Fruit fly (Drosophila melanogaster): ENCODE results near the gene Syx7.

Gene Syx7

dm6 chr3L:21496865-21497634, 51.4 kb downstream of the Syx7 start, which contains the start of gene Hr78:
Hr78 (minus strand) TSS chr3L:21497494.
- peak; percentile 78 for TF ChIP-seq HLH106 (tag; optimal IDR thresholded peaks at IDR 0.05)
- TF ChIP-seq brk (GFP tag; optimal IDR thresholded peaks at IDR 0.05): peak; percentile 46
- TF ChIP-seq Sp1 (GFP tag; optimal IDR thresholded peaks at IDR 0.05): peak; percentile 74
- peak; percentile 15 for TF ChIP-seq CG32264 (GFP tag; optimal IDR thresholded peaks at IDR 0.05)
- peak; percentile 40 for TF ChIP-seq h (GFP tag; optimal IDR thresholded peaks at IDR 0.05)
- TF ChIP-seq br (GFP tag; optimal IDR thresholded peaks at IDR 0.05): peak; percentile 34
- TF ChIP-seq Hr78 (GFP tag; optimal IDR thresholded peaks at IDR 0.05): no peak
- TF ChIP-seq CG9705 (GFP tag; optimal IDR thresholded peaks at IDR 0.05): no peak
- TF ChIP-seq sv (GFP tag; optimal IDR thresholded peaks at IDR 0.05): no peak
- peak; percentile 6 for TF ChIP-seq dsf (GFP tag; optimal IDR thresholded peaks at IDR 0.05; ENCODE audit: borderline replicate concordance)
- peak; percentile 5 for TF ChIP-seq Rel (GFP tag; optimal IDR thresholded peaks at IDR 0.05)
- peak; percentile 14 for TF ChIP-seq Rel (tag; optimal IDR thresholded peaks at IDR 0.05)
- peak; percentile 47 for TF ChIP-seq ey (GFP tag; optimal IDR thresholded peaks at IDR 0.05)
- TF ChIP-seq dmrt93B (GFP tag; optimal IDR thresholded peaks at IDR 0.05): peak; percentile 63
- no peak for TF ChIP-seq dl (GFP tag; optimal IDR thresholded peaks at IDR 0.05; ENCODE audit: insufficient read depth in 1 of 2, partially characterized antibody in 2 of 2)
- TF ChIP-seq usp (GFP tag; optimal IDR thresholded peaks at IDR 0.05): no peak
- peak; percentile 3 for TF ChIP-seq Hnf4 (GFP tag; optimal IDR thresholded peaks at IDR 0.05)
- peak; percentile 84 for TF ChIP-seq Hr83 (GFP tag; optimal IDR thresholded peaks at IDR 0.05; ENCODE audit: poor library complexity, severe bottlenecking)
- TF ChIP-seq N (GFP tag; optimal IDR thresholded peaks at IDR 0.05): no peak
- no peak for TF ChIP-seq Vsx2 (GFP tag; optimal IDR thresholded peaks at IDR 0.05; ENCODE audit: partially characterized antibody)
- TF ChIP-seq sage (GFP tag; optimal IDR thresholded peaks at IDR 0.05): peak; percentile 79
- TF ChIP-seq psq (GFP tag; optimal IDR thresholded peaks at IDR 0.05): peak; percentile 77
- TF ChIP-seq lola (GFP tag; optimal IDR thresholded peaks at IDR 0.05): no peak
- TF ChIP-seq woc (GFP tag; optimal IDR thresholded peaks at IDR 0.05): peak; percentile 42
- TF ChIP-seq Dfd (GFP tag; optimal IDR thresholded peaks at IDR 0.05): no peak
- peak; percentile 64 for TF ChIP-seq fru (GFP tag; optimal IDR thresholded peaks at IDR 0.05)
- TF ChIP-seq rgr (GFP tag; optimal IDR thresholded peaks at IDR 0.05): peak; percentile 74
- no peak for TF ChIP-seq CrebA (GFP tag; optimal IDR thresholded peaks at IDR 0.05; ENCODE audit: borderline replicate concordance)
- no peak for TF ChIP-seq GATAd (GFP tag; optimal IDR thresholded peaks at IDR 0.05)
- no peak for TF ChIP-seq Myc (optimal IDR thresholded peaks at IDR 0.05)
- TF ChIP-seq Dif (GFP tag; optimal IDR thresholded peaks at IDR 0.05; ENCODE audit: partially characterized antibody): peak; percentile 4
- peak; percentile 19 for TF ChIP-seq Jra (GFP tag; optimal IDR thresholded peaks at IDR 0.05)
- TF ChIP-seq pan (optimal IDR thresholded peaks at IDR 0.05): no peak
- TF ChIP-seq Mio (GFP tag; optimal IDR thresholded peaks at IDR 0.05): no peak
- TF ChIP-seq foxo (GFP tag; optimal IDR thresholded peaks at IDR 0.05): peak in 1 of 2 experiments; percentile 76
- TF ChIP-seq jim (GFP tag; optimal IDR thresholded peaks at IDR 0.05): no peak
- TF ChIP-seq Abd-B (GFP tag; optimal IDR thresholded peaks at IDR 0.05): no peak
- no peak for TF ChIP-seq tai (GFP tag; optimal IDR thresholded peaks at IDR 0.05)
- peak; percentile 77 for TF ChIP-seq OdsH (GFP tag; optimal IDR thresholded peaks at IDR 0.05)
